Fruit fly (Drosophila melanogaster): Measurements from ENCODE around the gene Gr93c.
A peak's percentile ranks its signal among the peaks of the same experiment; 100 is the strongest.

The Gr93c gene

DNA sequence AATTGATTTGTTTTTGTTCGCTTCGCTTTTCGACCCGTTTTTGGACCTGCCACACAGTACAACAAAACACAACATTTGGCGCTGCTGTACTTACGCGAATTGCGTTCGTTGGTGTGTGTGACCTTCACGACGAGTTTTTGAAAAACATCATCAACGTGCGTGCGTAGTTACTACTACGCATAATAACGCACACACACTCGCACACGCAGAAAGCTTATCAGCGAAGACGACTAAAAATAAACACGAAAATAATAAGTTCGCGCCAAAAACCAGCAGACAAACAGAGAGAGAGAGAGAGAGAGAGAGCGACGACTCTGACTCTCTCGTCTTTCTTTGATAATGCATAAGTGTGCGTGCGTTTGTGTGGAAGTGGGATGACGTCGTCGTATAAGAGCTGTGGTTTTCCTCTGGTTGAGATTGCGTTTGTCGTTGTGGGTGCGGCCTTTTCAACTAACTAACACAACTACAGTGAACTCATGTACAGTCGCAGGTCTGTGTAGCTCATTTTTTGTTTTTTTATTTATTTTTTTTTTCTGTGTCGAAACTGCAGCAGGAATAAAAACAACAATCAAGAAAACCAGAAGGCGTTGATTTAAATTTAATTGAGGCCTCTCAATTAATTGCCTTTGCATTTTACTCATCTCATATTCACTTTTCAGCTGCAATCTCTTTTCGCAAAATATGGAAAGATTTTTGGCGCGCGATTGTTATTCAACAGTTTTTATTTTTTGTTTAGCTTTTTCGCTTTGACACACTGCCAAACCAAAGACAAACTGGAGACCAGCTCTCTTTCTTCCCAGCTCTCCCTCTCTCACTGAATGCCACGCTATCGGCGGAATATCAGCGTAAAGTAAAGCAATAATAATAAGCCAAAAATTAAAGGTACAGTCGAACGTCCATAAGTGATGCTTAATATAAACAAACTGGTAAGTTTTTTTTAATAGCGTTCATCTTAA lies 8.8 kb upstream of the Gr93c start (continued):
- no peak for TF ChIP-seq Doc3 (GFP tag; IDR thresholded peaks at IDR 0.05; ENCODE audit: partially characterized antibody)
- TF ChIP-seq CG10543 (GFP tag; optimal IDR thresholded peaks at IDR 0.05): peak; percentile 78
- peak; percentile 61 for TF ChIP-seq CG32772 (GFP tag; IDR thresholded peaks at IDR 0.05)
- TF ChIP-seq ash1 (GFP tag; optimal IDR thresholded peaks at IDR 0.05): peak; percentile 11
- peak; percentile 14; the same call in 1 of the 2 replicates for TF ChIP-seq stc (GFP tag; IDR thresholded peaks at IDR 0.05)
- no peak for TF ChIP-seq CG10462 (GFP tag; optimal IDR thresholded peaks at IDR 0.05)
- TF ChIP-seq CG1602 (GFP tag; optimal IDR thresholded peaks at IDR 0.05): no peak
- TF ChIP-seq salm (tag; optimal IDR thresholded peaks at IDR 0.05): no peak
- no peak for TF ChIP-seq croc (GFP tag; conservative IDR thresholded peaks at IDR 0.05)
- no peak for TF ChIP-seq dm (GFP tag; optimal IDR thresholded peaks at IDR 0.05)
- TF ChIP-seq CG11247 (GFP tag; IDR thresholded peaks at IDR 0.05): no peak
- no peak for TF ChIP-seq HLH4C (GFP tag; IDR thresholded peaks at IDR 0.05; ENCODE audit: partially characterized antibody)
- peak; percentile 1 for TF ChIP-seq CG14965 (GFP tag; optimal IDR thresholded peaks at IDR 0.05; ENCODE audit: borderline replicate concordance)
- TF ChIP-seq abd-A (tag; optimal IDR thresholded peaks at IDR 0.05): peak; percentile 88
- TF ChIP-seq psq (GFP tag; optimal IDR thresholded peaks at IDR 0.05): peak; percentile 70
- no peak for TF ChIP-seq CG33213 (GFP tag; optimal IDR thresholded peaks at IDR 0.05)
- peak; percentile 76 for TF ChIP-seq CG13894 (tag; optimal IDR thresholded peaks at IDR 0.05)
- no peak for TF ChIP-seq gfzf (GFP tag; optimal IDR thresholded peaks at IDR 0.05)
- TF ChIP-seq lilli (GFP tag; optimal IDR thresholded peaks at IDR 0.05): no peak
- no peak for TF ChIP-seq HLH3B (GFP tag; IDR thresholded peaks at IDR 0.05)
- no peak for TF ChIP-seq CG18262 (tag; optimal IDR thresholded peaks at IDR 0.05)
- peak; percentile 16; the same call in 1 of the 2 replicates for TF ChIP-seq CG14441 (GFP tag; IDR thresholded peaks at IDR 0.05)
- TF ChIP-seq C15 (GFP tag; IDR thresholded peaks at IDR 0.05): no peak
- no peak for TF ChIP-seq lmd (GFP tag; IDR thresholded peaks at IDR 0.05)
- TF ChIP-seq maf-S (GFP tag; optimal IDR thresholded peaks at IDR 0.05): no peak
- no peak for TF ChIP-seq CG12942 (GFP tag; optimal IDR thresholded peaks at IDR 0.05)
- 0 out of 3 replicates have a peak, but pooled peaks have one; percentile 6 for TF ChIP-seq row (GFP tag; IDR thresholded peaks at IDR 0.05)
- peak; percentile 66 for TF ChIP-seq CG7987 (GFP tag; optimal IDR thresholded peaks at IDR 0.05)
- TF ChIP-seq CG7745 (tag; optimal IDR thresholded peaks at IDR 0.05): peak; percentile 9
- TF ChIP-seq CG2129 (GFP tag; IDR thresholded peaks at IDR 0.05; ENCODE audit: partially characterized antibody): no peak
- TF ChIP-seq bigmax (GFP tag; optimal IDR thresholded peaks at IDR 0.05): no peak
- no peak for TF ChIP-seq CG4854 (GFP tag; optimal IDR thresholded peaks at IDR 0.05)
- TF ChIP-seq grn (GFP tag; optimal IDR thresholded peaks at IDR 0.05): peak; percentile 54
- peak; percentile 79; the same call in 2 of the 3 replicates for TF ChIP-seq CG2199 (GFP tag; IDR thresholded peaks at IDR 0.05)
- TF ChIP-seq zf30C (GFP tag; optimal IDR thresholded peaks at IDR 0.05): peak; percentile 67
- TF ChIP-seq Tbp (GFP tag; optimal IDR thresholded peaks at IDR 0.05): no peak
- peak; percentile 80 for TF ChIP-seq CG17359 (tag; optimal IDR thresholded peaks at IDR 0.05)
- TF ChIP-seq sisA (GFP tag; IDR thresholded peaks at IDR 0.05): no peak
- TF ChIP-seq Kr (GFP tag; optimal IDR thresholded peaks at IDR 0.05): no peak
- no peak for TF ChIP-seq HHEX (GFP tag; optimal IDR thresholded peaks at IDR 0.05)
- TF ChIP-seq CG9817 (tag; optimal IDR thresholded peaks at IDR 0.05): no peak
- TF ChIP-seq CG16813 (GFP tag; IDR thresholded peaks at IDR 0.05; ENCODE audit: partially characterized antibody): no peak
- peak; percentile 18 for TF ChIP-seq CG2120 (GFP tag; optimal IDR thresholded peaks at IDR 0.05)
- TF ChIP-seq CG11695 (GFP tag; IDR thresholded peaks at IDR 0.05): 0 out of 3 replicates have a peak, but pooled peaks have one; percentile 7
- TF ChIP-seq CG7928 (GFP tag; optimal IDR thresholded peaks at IDR 0.05): no peak
- no peak for TF ChIP-seq CG2875 (GFP tag; optimal IDR thresholded peaks at IDR 0.05)
- TF ChIP-seq dimm (GFP tag; IDR thresholded peaks at IDR 0.05): no peak
- TF ChIP-seq CG1233 (GFP tag; optimal IDR thresholded peaks at IDR 0.05): no peak
- no peak for TF ChIP-seq CG11398 (GFP tag; optimal IDR thresholded peaks at IDR 0.05)

Data from whole organism, embryonic.